Fruit fly (Drosophila melanogaster) whole organism, embryonic: Measurements from ENCODE around the gene Spt6.
A peak's percentile ranks its signal among the peaks of the same experiment; 100 is the strongest.

Experiments
- Bdp1 ChIP-seq: fragments of 200-800 bp; sonication (Bioruptor generic); optimal IDR thresholded peaks from 3 replicates; lab custom pipeline; 2016; ENCODE audit warnings: missing biosample characterization, missing genetic modification characterization
- CG11560 ChIP-seq: fragments of 200-800 bp; sonication (Bioruptor generic); IDR thresholded peaks from 3 replicates; pipeline ENCODE4 v1.3.6; 2022; ENCODE audit warnings: missing biosample characterization, missing genetic modification characterization
- CG12104 ChIP-seq: fragments of 200-800 bp; sonication (Bioruptor generic); optimal IDR thresholded peaks from 3 replicates; lab custom pipeline; 2016; ENCODE audit warnings: missing biosample characterization, missing genetic modification characterization
- CG13775 ChIP-seq: fragments of 200-800 bp; sonication (Bioruptor generic); optimal IDR thresholded peaks from 3 replicates; lab custom pipeline; 2017; ENCODE audit warnings: missing biosample characterization, mild to moderate bottlenecking, missing genetic modification characterization
- CG16815 ChIP-seq: fragments of 200-800 bp; sonication (Bioruptor generic); optimal IDR thresholded peaks from 3 replicates; lab custom pipeline; 2017; ENCODE audit warnings: missing biosample characterization, mild to moderate bottlenecking, missing genetic modification characterization
- CG17802 ChIP-seq: fragments of 200-800 bp; sonication (Bioruptor generic); optimal IDR thresholded peaks from 2 replicates; lab custom pipeline; 2018; ENCODE audit warnings: missing biosample characterization, mild to moderate bottlenecking, missing genetic modification characterization, moderate library complexity
- CG17912 ChIP-seq: fragments of 200-800 bp; sonication (Bioruptor generic); optimal IDR thresholded peaks from 2 replicates; lab custom pipeline; 2018; ENCODE audit warnings: missing biosample characterization, mild to moderate bottlenecking, missing genetic modification characterization
- CG1792 ChIP-seq: fragments of 200-800 bp; sonication (Bioruptor generic); optimal IDR thresholded peaks from 2 replicates; lab custom pipeline; 2016; ENCODE audit warnings: missing biosample characterization, missing genetic modification characterization
- CG18262 ChIP-seq: fragments of 200-800 bp; optimal IDR thresholded peaks from 3 replicates; lab custom pipeline; 2019; ENCODE audit warnings: missing biosample characterization, mild to moderate bottlenecking, missing genetic modification characterization, moderate library complexity
- CG2116 ChIP-seq: fragments of 200-800 bp; sonication (Bioruptor generic); optimal IDR thresholded peaks from 3 replicates; lab custom pipeline; 2018; ENCODE audit warnings: missing biosample characterization, mild to moderate bottlenecking, missing genetic modification characterization
- CG2199 ChIP-seq: fragments of 200-800 bp; sonication (Bioruptor generic); IDR thresholded peaks from 3 replicates; pipeline ENCODE4 v1.3.6; 2022; ENCODE audit warnings: missing biosample characterization, missing genetic modification characterization
- CG3838 ChIP-seq: fragments of 200-800 bp; sonication (Bioruptor generic); optimal IDR thresholded peaks from 3 replicates; lab custom pipeline; 2016; ENCODE audit warnings: missing biosample characterization, missing genetic modification characterization
- CG6765 ChIP-seq: fragments of 200-800 bp; sonication (Bioruptor generic); optimal IDR thresholded peaks from 3 replicates; lab custom pipeline; 2017; ENCODE audit warnings: missing biosample characterization, mild to moderate bottlenecking, missing genetic modification characterization
- CG6791 ChIP-seq: fragments of 200-800 bp; sonication (Bioruptor generic); IDR thresholded peaks from 3 replicates; pipeline ENCODE4 v1.3.6; 2022; ENCODE audit warnings: missing biosample characterization, missing genetic modification characterization; ENCODE audit not compliant: partially characterized antibody
- CG7928 ChIP-seq: fragments of 200-800 bp; sonication (Bioruptor generic); optimal IDR thresholded peaks from 2 replicates; lab custom pipeline; 2017; ENCODE audit warnings: missing biosample characterization, mild to moderate bottlenecking, missing genetic modification characterization
- CG9932 ChIP-seq: fragments of 200-800 bp; sonication (Bioruptor generic); IDR thresholded peaks from 2 replicates; pipeline ENCODE4 v1.3.6; 2022; ENCODE audit warnings: missing biosample characterization, missing genetic modification characterization
- Drgx ChIP-seq: fragments of 200-800 bp; sonication (Bioruptor generic); IDR thresholded peaks from 2 replicates; pipeline ENCODE4 v1.3.6; 2022; ENCODE audit warnings: missing biosample characterization, missing genetic modification characterization
- ERR ChIP-seq: fragments of 200-800 bp; sonication (Bioruptor generic); optimal IDR thresholded peaks from 2 replicates; lab custom pipeline; 2016; ENCODE audit warnings: missing biosample characterization, missing genetic modification characterization
- Elba2 ChIP-seq: fragments of 200-800 bp; sonication (Bioruptor generic); optimal IDR thresholded peaks from 3 replicates; lab custom pipeline; 2016; ENCODE audit warnings: missing biosample characterization, missing genetic modification characterization
- Fer3 ChIP-seq: fragments of 200-800 bp; sonication (Bioruptor generic); optimal IDR thresholded peaks from 2 replicates; lab custom pipeline; 2018; ENCODE audit warnings: missing biosample characterization, mild to moderate bottlenecking, missing genetic modification characterization, moderate library complexity
- MTF-1 ChIP-seq: fragments of 200-800 bp; sonication (Bioruptor generic); optimal IDR thresholded peaks from 2 replicates; lab custom pipeline; 2018; ENCODE audit warnings: missing biosample characterization, mild to moderate bottlenecking, missing genetic modification characterization, borderline replicate concordance
- Meics ChIP-seq: fragments of 200-800 bp; sonication (Bioruptor generic); optimal IDR thresholded peaks from 2 replicates; lab custom pipeline; 2017; ENCODE audit warnings: missing biosample characterization, mild to moderate bottlenecking, missing genetic modification characterization
- Mes4 ChIP-seq: fragments of 200-800 bp; sonication (Bioruptor generic); optimal IDR thresholded peaks from 2 replicates; lab custom pipeline; 2016; ENCODE audit warnings: missing biosample characterization, missing genetic modification characterization
- Mrtf ChIP-seq: fragments of 200-800 bp; sonication (Bioruptor generic); IDR thresholded peaks from 3 replicates; pipeline ENCODE4 v1.3.6; 2022; ENCODE audit warnings: missing biosample characterization, missing genetic modification characterization
- Neu2 ChIP-seq: fragments of 200-800 bp; sonication (Bioruptor generic); optimal IDR thresholded peaks from 3 replicates; lab custom pipeline; 2016; ENCODE audit warnings: missing biosample characterization, missing genetic modification characterization, borderline replicate concordance
- Optix ChIP-seq: fragments of 200-800 bp; sonication (Bioruptor generic); IDR thresholded peaks from 3 replicates; pipeline ENCODE4 v1.3.6; 2022; ENCODE audit warnings: missing biosample characterization, missing genetic modification characterization
- Poxn ChIP-seq: fragments of 200-800 bp; sonication (Bioruptor generic); IDR thresholded peaks from 2 replicates; pipeline ENCODE4 v1.3.6; 2022; ENCODE audit warnings: missing biosample characterization, missing genetic modification characterization
- Rfx ChIP-seq: fragments of 200-800 bp; sonication (Bioruptor generic); IDR thresholded peaks from 2 replicates; pipeline ENCODE4 v1.3.6; 2022; ENCODE audit warnings: missing biosample characterization, missing genetic modification characterization
- Spps ChIP-seq: fragments of 200-800 bp; sonication (Bioruptor generic); optimal IDR thresholded peaks from 2 replicates; lab custom pipeline; 2018; ENCODE audit warnings: missing biosample characterization, mild to moderate bottlenecking, missing genetic modification characterization
- al ChIP-seq: fragments of 200-800 bp; sonication (Bioruptor generic); IDR thresholded peaks from 2 replicates; pipeline ENCODE4 v1.3.6; 2022; ENCODE audit warnings: missing biosample characterization, missing genetic modification characterization
- ash1 ChIP-seq: fragments of 200-800 bp; sonication (Bioruptor generic); optimal IDR thresholded peaks from 2 replicates; lab custom pipeline; 2018; ENCODE audit warnings: missing biosample characterization, mild to moderate bottlenecking, missing genetic modification characterization
- emc ChIP-seq: fragments of 200-800 bp; sonication (Bioruptor generic); optimal IDR thresholded peaks from 2 replicates; lab custom pipeline; 2016; ENCODE audit warnings: missing biosample characterization, missing genetic modification characterization
- eyg ChIP-seq: fragments of 200-800 bp; sonication (Bioruptor generic); optimal IDR thresholded peaks from 3 replicates; lab custom pipeline; 2016; ENCODE audit warnings: missing biosample characterization, missing genetic modification characterization
- fd64A ChIP-seq: fragments of 200-800 bp; sonication (Bioruptor generic); optimal IDR thresholded peaks from 3 replicates; lab custom pipeline; 2018; ENCODE audit warnings: missing biosample characterization, mild to moderate bottlenecking, missing genetic modification characterization
- fru ChIP-seq: fragments of >200 bp; optimal IDR thresholded peaks from 2 replicates; lab custom pipeline; 2017
- gce ChIP-seq: fragments of 200-800 bp; sonication (Bioruptor generic); IDR thresholded peaks from 3 replicates; pipeline ENCODE4 v1.3.6; 2022; ENCODE audit warnings: missing biosample characterization, missing genetic modification characterization
- gfzf ChIP-seq: fragments of 200-800 bp; sonication (Bioruptor generic); optimal IDR thresholded peaks from 2 replicates; lab custom pipeline; 2016; ENCODE audit warnings: missing biosample characterization, mild to moderate bottlenecking, missing genetic modification characterization, moderate library complexity
- gsb ChIP-seq: fragments of 200-800 bp; sonication (Bioruptor generic); IDR thresholded peaks from 2 replicates; pipeline ENCODE4 v1.3.6; 2022; ENCODE audit warnings: missing biosample characterization, missing genetic modification characterization
- hkb ChIP-seq, 2 experiments: fragments of 200-800 bp in 1 of 2; fragments of >200 bp in 1 of 2; sonication (Bioruptor generic) in 1 of 2; IDR thresholded peaks in 1 of 2; optimal IDR thresholded peaks in 1 of 2; 2 replicates each; pipeline versions ENCODE4 v1.3.6 to Lab custom; 2017 to 2022; ENCODE audit warnings: missing biosample characterization in 1 of 2, missing genetic modification characterization in 1 of 2
- kni ChIP-seq: fragments of 200-800 bp; sonication (Bioruptor generic); optimal IDR thresholded peaks from 3 replicates; lab custom pipeline; 2017; ENCODE audit warnings: mild to moderate bottlenecking, missing biosample characterization, missing genetic modification reagents, missing genetic modification characterization
- mam ChIP-seq: fragments of 200-800 bp; sonication (Bioruptor generic); optimal IDR thresholded peaks from 3 replicates; lab custom pipeline; 2016; ENCODE audit warnings: missing biosample characterization, missing genetic modification characterization
- nerfin-2 ChIP-seq: fragments of 200-800 bp; sonication (Bioruptor generic); IDR thresholded peaks from 2 replicates; pipeline ENCODE4 v1.3.6; 2022; ENCODE audit warnings: missing biosample characterization, missing genetic modification characterization; ENCODE audit not compliant: partially characterized antibody
- shn ChIP-seq: fragments of 200-800 bp; sonication (Bioruptor generic); optimal IDR thresholded peaks from 3 replicates; lab custom pipeline; 2016; ENCODE audit warnings: missing biosample characterization, missing genetic modification characterization
- sna ChIP-seq: fragments of 200-800 bp; sonication (Bioruptor generic); IDR thresholded peaks from 2 replicates; pipeline ENCODE4 v1.3.6; 2022; ENCODE audit warnings: missing biosample characterization, missing genetic modification characterization; ENCODE audit not compliant: partially characterized antibody
- so ChIP-seq: fragments of 200-800 bp; sonication (Bioruptor generic); IDR thresholded peaks from 3 replicates; pipeline ENCODE4 v1.3.6; 2022; ENCODE audit warnings: missing biosample characterization, missing genetic modification characterization
- ssp ChIP-seq: fragments of 200-800 bp; sonication (Bioruptor generic); IDR thresholded peaks from 2 replicates; pipeline ENCODE4 v1.3.6; 2022; ENCODE audit warnings: missing biosample characterization, missing genetic modification characterization
- tap ChIP-seq: fragments of 200-800 bp; optimal IDR thresholded peaks from 3 replicates; lab custom pipeline; 2019; ENCODE audit warnings: missing biosample characterization, mild to moderate bottlenecking, missing genetic modification characterization, moderate library complexity
- tin ChIP-seq: fragments of 200-800 bp; sonication (Bioruptor generic); optimal IDR thresholded peaks from 3 replicates; lab custom pipeline; 2016; ENCODE audit warnings: missing biosample characterization, missing genetic modification characterization
- twi ChIP-seq: fragments of 200-800 bp; optimal IDR thresholded peaks from 2 replicates; lab custom pipeline; 2019; ENCODE audit warnings: missing biosample characterization, mild to moderate bottlenecking, missing genetic modification characterization, moderate library complexity
- usp ChIP-seq: fragments of >200 bp; optimal IDR thresholded peaks from 2 replicates; lab custom pipeline; 2017; ENCODE audit warnings: missing biosample characterization, missing genetic modification characterization
- zen2 ChIP-seq: fragments of 200-800 bp; sonication (Bioruptor generic); IDR thresholded peaks from 3 replicates; pipeline ENCODE4 v1.3.6; 2022; ENCODE audit warnings: missing biosample characterization, missing genetic modification characterization; ENCODE audit not compliant: partially characterized antibody

Gene Spt6

dm6 chrX:6265456-6265877 lies 2.1 kb upstream of the Spt6 start (continued):
- TF ChIP-seq CG13775 (peak; percentile 94), MTF-1 (GFP tag; lab: Kevin White, UChicago) (peak; percentile 85), so (GFP tag; lab: Robert Waterston, UW) (peak; percentile 97), sna (GFP tag; lab: Robert Waterston, UW) (0 out of 2 replicates have a peak, but pooled peaks have one; percentile 33), gsb (GFP tag; lab: Robert Waterston, UW) (peak; percentile 89), CG9932 (GFP tag; lab: Robert Waterston, UW) (peak; percentile 81), fd64A (GFP tag; lab: Kevin White, UChicago) (peak; percentile 87), mam (GFP tag; lab: Kevin White, UChicago) (peak; percentile 94), CG17802 (peak; percentile 80), hkb (optimal IDR thresholded peaks at IDR 0.05; lab: Kevin White, UChicago) (no peak), hkb (GFP tag; IDR thresholded peaks at IDR 0.05; lab: Robert Waterston, UW) (peak; percentile 97), usp (no peak), CG2116 (GFP tag; lab: Kevin White, UChicago) (peak; percentile 84), Fer3 (tag; lab: Kevin White, UChicago) (peak; percentile 91), zen2 (GFP tag; lab: Robert Waterston, UW) (no peak), tap (tag; lab: Kevin White, UChicago) (peak; percentile 93), CG6765 (GFP tag; lab: Kevin White, UChicago) (peak; percentile 89), Mrtf (GFP tag; lab: Robert Waterston, UW) (peak; percentile 93), CG16815 (GFP tag; lab: Kevin White, UChicago) (peak; percentile 94), Bdp1 (GFP tag; lab: Kevin White, UChicago) (peak; percentile 88), shn (GFP tag; lab: Kevin White, UChicago) (peak; percentile 96), CG11560 (tag; lab: Robert Waterston, UW) (peak; percentile 88), Neu2 (GFP tag; lab: Kevin White, UChicago) (peak; percentile 81), gce (GFP tag; lab: Robert Waterston, UW) (peak; percentile 89), kni (GFP tag; lab: Kevin White, UChicago) (peak; percentile 71), gfzf (GFP tag; lab: Kevin White, UChicago) (peak; percentile 4), ash1 (GFP tag; lab: Kevin White, UChicago) (no peak), fru (lab: Kevin White, UChicago) (no peak), Meics (GFP tag; lab: Kevin White, UChicago) (peak; percentile 95), al (GFP tag; lab: Robert Waterston, UW) (peak; percentile 86), CG7928 (GFP tag; lab: Kevin White, UChicago) (peak; percentile 66), Spps (tag; lab: Kevin White, UChicago) (peak; percentile 82), tin (GFP tag; lab: Kevin White, UChicago) (peak; percentile 95), ssp (peak; percentile 84), Mes4 (GFP tag; lab: Kevin White, UChicago) (peak; percentile 96), ERR (GFP tag; lab: Kevin White, UChicago) (peak; percentile 87), Drgx (GFP tag; lab: Robert Waterston, UW) (peak; percentile 95), CG1792 (GFP tag; lab: Kevin White, UChicago) (peak; percentile 85), Rfx (peak; percentile 88), Elba2 (GFP tag; lab: Kevin White, UChicago) (peak; percentile 31), twi (tag; lab: Kevin White, UChicago) (peak; percentile 88), CG12104 (GFP tag; lab: Kevin White, UChicago) (peak; percentile 96), eyg (GFP tag; lab: Kevin White, UChicago) (peak; percentile 86), Poxn (GFP tag; lab: Robert Waterston, UW) (no peak), CG3838 (GFP tag; lab: Kevin White, UChicago) (peak; percentile 86), nerfin-2 (peak; percentile 36; the same call in 1 of the 2 replicates), CG18262 (tag; lab: Kevin White, UChicago) (peak; percentile 98), Optix (GFP tag; lab: Robert Waterston, UW) (peak; percentile 96), emc (peak; percentile 83), CG2199 (GFP tag; lab: Robert Waterston, UW) (peak; percentile 81; the same call in 2 of the 3 replicates), CG6791 (GFP tag; lab: Robert Waterston, UW) (no peak), CG17912 (GFP tag; lab: Kevin White, UChicago) (peak; percentile 82)
